Fruit fly (Drosophila melanogaster): Measurements from ENCODE around the gene Nubp1.

Nubp1 gene

dm6 chr2L:16738206-16738900 lies 6.0 kb downstream of the Nubp1 start, which contains the start of the genes glu and ChLD3:
TSS of gene glu (minus strand) at chr2L:16738388.
TSS of gene ChLD3 (plus strand) at chr2L:16738850.
- no peak for TF ChIP-seq CG8478 (optimal IDR thresholded peaks at IDR 0.05)
- TF ChIP-seq CTCF (optimal IDR thresholded peaks at IDR 0.05), result peak in 1 of 2 experiments; percentile 40

dm6 chr2L:16743055-16743805 lies 10.9 kb downstream of the Nubp1 start, which contains the start of the genes LSm7 and BuGZ:
TSS of gene LSm7 (minus strand) at chr2L:16743100.
TSS of gene BuGZ (plus strand) at chr2L:16743405.
- TF ChIP-seq CG8478 (optimal IDR thresholded peaks at IDR 0.05) (no peak), CTCF (optimal IDR thresholded peaks at IDR 0.05) (peak; percentile 83 to 89)

- TF ChIP-seq CTCF (optimal IDR thresholded peaks at IDR 0.05) (no peak), CG8478 (optimal IDR thresholded peaks at IDR 0.05) (no peak)
Measured at dm6 chr2L:16747145-16747544, 14.8 kb downstream of the Nubp1 start.

dm6 chr2L:16752340-16752739 lies 20.0 kb downstream of the Nubp1 start:
- TF ChIP-seq CTCF (optimal IDR thresholded peaks at IDR 0.05) (no peak), CG8478 (optimal IDR thresholded peaks at IDR 0.05) (no peak)

- no peak for TF ChIP-seq CTCF (optimal IDR thresholded peaks at IDR 0.05)
- no peak for TF ChIP-seq CG8478 (optimal IDR thresholded peaks at IDR 0.05)
Measured at dm6 chr2L:16754074-16754473, 21.7 kb downstream of the Nubp1 start, which contains the start of gene yellow-b. TSS of gene yellow-b (plus strand) at chr2L:16754336.

- no peak for TF ChIP-seq CG8478 (optimal IDR thresholded peaks at IDR 0.05)
- TF ChIP-seq CTCF (optimal IDR thresholded peaks at IDR 0.05), result no peak
Measured at dm6 chr2L:16760504-16761417, 28.4 kb downstream of the Nubp1 start, which contains the start of gene ppk17. TSS of gene ppk17 (minus strand) at chr2L:16760554.

dm6 chr2L:16761891-16762290 lies 29.5 kb downstream of the Nubp1 start:
- TF ChIP-seq CTCF (optimal IDR thresholded peaks at IDR 0.05) (no peak), CG8478 (optimal IDR thresholded peaks at IDR 0.05) (no peak)

- TF ChIP-seq CG8478 (optimal IDR thresholded peaks at IDR 0.05) (no peak), CTCF (optimal IDR thresholded peaks at IDR 0.05) (no peak)
Measured at dm6 chr2L:16764480-16764879, 32.1 kb downstream of the Nubp1 start.

- no peak for TF ChIP-seq CTCF (optimal IDR thresholded peaks at IDR 0.05)
- TF ChIP-seq CG8478 (optimal IDR thresholded peaks at IDR 0.05), result no peak
Measured at dm6 chr2L:16766070-16766752, 33.9 kb downstream of the Nubp1 start, which contains the start of gene Mhc. TSS of gene Mhc (plus strand) at chr2L:16766566.
